Worm (Caenorhabditis elegans) whole organism, midembryonic: ENCODE measurements around the gene ttr-43.

Source experiments
- flt-1 ChIP-seq: fragments of 200-800 bp; sonication (Bioruptor generic); IDR thresholded peaks from 2 replicates; pipeline ENCODE4 v1.3.6; 2022; ENCODE audit warnings: missing genetic modification characterization, missing compliant biosample characterization
- med-1 ChIP-seq: sonication (generic microtip); optimal IDR thresholded peaks from 2 replicates; lab custom pipeline; 2017; ENCODE audit warnings: missing genetic modification characterization, mild to moderate bottlenecking, missing compliant biosample characterization, antibody characterized with exemption, missing genetic modification reagents; ENCODE audit not compliant: insufficient read depth
- ref-1 ChIP-seq: fragments of 200-800 bp; sonication (Bioruptor generic); conservative IDR thresholded peaks from 2 replicates; pipeline ENCODE4 v1.3.6; 2022; ENCODE audit warnings: missing genetic modification reagents, missing genetic modification characterization, missing compliant biosample characterization
- tab-1 ChIP-seq: fragments of 200-800 bp; sonication (Bioruptor generic); IDR thresholded peaks from 2 replicates; pipeline ENCODE4 v1.3.6; 2022; ENCODE audit warnings: missing genetic modification characterization, missing compliant biosample characterization
- ztf-23 ChIP-seq: fragments of 200-800 bp; sonication (Bioruptor generic); IDR thresholded peaks from 2 replicates; pipeline ENCODE4 v1.3.6; 2022; ENCODE audit warnings: missing genetic modification reagents, missing genetic modification characterization, missing compliant biosample characterization
- ztf-29 ChIP-seq: fragments of 200-800 bp; sonication (Bioruptor generic); IDR thresholded peaks from 2 replicates; pipeline ENCODE4 v1.3.6; 2022; ENCODE audit warnings: missing genetic modification reagents, missing genetic modification characterization, missing compliant biosample characterization

ce11 chrV:12540018-12540417, 50.5 kb downstream of the ttr-43 start:
- TF ChIP-seq ztf-23 (GFP tag; lab: Robert Waterston, UW) (no peak), ref-1 (GFP tag; lab: Robert Waterston, UW) (no peak), flt-1 (GFP tag; lab: Robert Waterston, UW) (no peak), tab-1 (GFP tag; lab: Robert Waterston, UW) (no peak), ztf-29 (GFP tag; lab: Robert Waterston, UW) (no peak), med-1 (GFP tag; lab: Kevin White, UChicago) (no peak)
